Worm (Caenorhabditis elegans): ENCODE measurements around the gene Y39E4B.10.

ce11 chrIII:13104410-13104809 is 48.2 kb downstream of the Y39E4B.10 start:
- TF ChIP-seq unc-130 (GFP tag; optimal IDR thresholded peaks at IDR 0.05) = no peak
- TF ChIP-seq aha-1 (tag) = no peak
- TF ChIP-seq ceh-28 (tag; optimal IDR thresholded peaks at IDR 0.05) = no peak
- no peak for TF ChIP-seq lin-39 (tag; optimal IDR thresholded peaks at IDR 0.05)
- no peak for TF ChIP-seq ces-1 (GFP tag; optimal IDR thresholded peaks at IDR 0.05)
- TF ChIP-seq egl-27 (tag; optimal IDR thresholded peaks at IDR 0.05) = no peak
- TF ChIP-seq aly-2 (tag; optimal IDR thresholded peaks at IDR 0.05) = no peak
- no peak for TF ChIP-seq nhr-11 (tag; optimal IDR thresholded peaks at IDR 0.05)
- peak; percentile 44 for TF ChIP-seq F49E8.2 (tag; optimal IDR thresholded peaks at IDR 0.05; ENCODE audit: borderline replicate concordance)
- no peak for TF ChIP-seq ama-1 (optimal IDR thresholded peaks at IDR 0.05)
